Fruit fly (Drosophila melanogaster) whole organism, embryonic: ENCODE results near the gene CG31800.

Experiments used
- CG1233 ChIP-seq: fragments of 200-800 bp; sonication (Bioruptor generic); optimal IDR thresholded peaks from 4 replicates; lab custom pipeline; 2018; ENCODE audit warnings: missing biosample characterization, mild to moderate bottlenecking, missing genetic modification characterization
- CG15011 ChIP-seq: fragments of 200-800 bp; sonication (Bioruptor generic); optimal IDR thresholded peaks from 3 replicates; lab custom pipeline; 2018; ENCODE audit warnings: missing biosample characterization, mild to moderate bottlenecking, missing genetic modification characterization
- CG15073 ChIP-seq: fragments of 200-800 bp; sonication (Bioruptor generic); optimal IDR thresholded peaks from 2 replicates; lab custom pipeline; 2016; ENCODE audit warnings: missing biosample characterization, missing genetic modification characterization
- CG15269 ChIP-seq: fragments of 200-800 bp; sonication (Bioruptor generic); optimal IDR thresholded peaks from 2 replicates; lab custom pipeline; 2018; ENCODE audit warnings: missing biosample characterization, mild to moderate bottlenecking, missing genetic modification characterization, moderate library complexity
- CG1529 ChIP-seq: fragments of 200-800 bp; sonication (Bioruptor generic); optimal IDR thresholded peaks from 3 replicates; lab custom pipeline; 2018; ENCODE audit warnings: missing biosample characterization, missing genetic modification characterization
- CG15696 ChIP-seq: fragments of 200-800 bp; sonication (Bioruptor generic); optimal IDR thresholded peaks from 2 replicates; lab custom pipeline; 2019; ENCODE audit warnings: missing biosample characterization, mild to moderate bottlenecking, missing genetic modification characterization, moderate library complexity
- CG16813 ChIP-seq: fragments of 200-800 bp; sonication (Bioruptor generic); IDR thresholded peaks from 3 replicates; pipeline ENCODE4 v1.3.6; 2022; ENCODE audit warnings: missing biosample characterization, missing genetic modification characterization; ENCODE audit not compliant: partially characterized antibody
- CG17328 ChIP-seq: fragments of 200-800 bp; sonication (Bioruptor generic); IDR thresholded peaks from 2 replicates; pipeline ENCODE4 v1.3.6; 2022; ENCODE audit warnings: missing biosample characterization, missing genetic modification characterization
- CG2678 ChIP-seq: fragments of 200-800 bp; sonication (Bioruptor generic); optimal IDR thresholded peaks from 3 replicates; lab custom pipeline; 2019; ENCODE audit warnings: missing biosample characterization, mild to moderate bottlenecking, missing genetic modification characterization, moderate library complexity
- CG30020 ChIP-seq: fragments of 200-800 bp; optimal IDR thresholded peaks from 2 replicates; lab custom pipeline; 2019; ENCODE audit warnings: missing biosample characterization, mild to moderate bottlenecking, missing genetic modification characterization, moderate library complexity
- CG3281 ChIP-seq: fragments of 200-800 bp; sonication (Bioruptor generic); optimal IDR thresholded peaks from 3 replicates; lab custom pipeline; 2017; ENCODE audit warnings: missing biosample characterization, mild to moderate bottlenecking, missing genetic modification characterization
- CG6813 ChIP-seq: fragments of 200-800 bp; sonication (Bioruptor generic); optimal IDR thresholded peaks from 2 replicates; lab custom pipeline; 2017; ENCODE audit warnings: missing biosample characterization, missing genetic modification characterization, mild to moderate bottlenecking, moderate library complexity, missing genetic modification reagents
- CG7839 ChIP-seq: fragments of 200-800 bp; sonication (Bioruptor generic); optimal IDR thresholded peaks from 3 replicates; lab custom pipeline; 2018; ENCODE audit warnings: missing biosample characterization, mild to moderate bottlenecking, missing genetic modification characterization, moderate library complexity
- CG8388 ChIP-seq: fragments of 200-800 bp; sonication (Bioruptor generic); optimal IDR thresholded peaks from 2 replicates; lab custom pipeline; 2019; ENCODE audit warnings: missing biosample characterization, mild to moderate bottlenecking, missing genetic modification characterization, moderate library complexity
- CG9215 ChIP-seq: fragments of 200-800 bp; sonication (Bioruptor generic); IDR thresholded peaks from 2 replicates; pipeline ENCODE4 v1.3.6; 2022; ENCODE audit warnings: missing biosample characterization, missing genetic modification characterization
- D ChIP-seq, 2 experiments: fragments of 200-800 bp in 1 of 2; fragments of >200 bp in 1 of 2; sonication (Bioruptor generic) in 1 of 2; optimal IDR thresholded peaks; 2 replicates in 1 of 2; 3 replicates in 1 of 2; lab custom pipeline; 2017; ENCODE audit warnings: mild to moderate bottlenecking in 1 of 2, missing biosample characterization in 1 of 2, missing genetic modification characterization in 1 of 2, missing genetic modification reagents in 1 of 2
- Dek ChIP-seq: fragments of 200-800 bp; sonication (Bioruptor generic); optimal IDR thresholded peaks from 3 replicates; lab custom pipeline; 2019; ENCODE audit warnings: missing biosample characterization, mild to moderate bottlenecking, missing genetic modification characterization, moderate library complexity
- Drgx ChIP-seq: fragments of 200-800 bp; sonication (Bioruptor generic); IDR thresholded peaks from 2 replicates; pipeline ENCODE4 v1.3.6; 2022; ENCODE audit warnings: missing biosample characterization, missing genetic modification characterization
- E2f1 ChIP-seq: fragments of 200-800 bp; sonication (Bioruptor generic); IDR thresholded peaks from 2 replicates; pipeline ENCODE4 v1.3.6; 2022; ENCODE audit warnings: missing biosample characterization, missing genetic modification characterization
- Gsc ChIP-seq: fragments of 200-800 bp; sonication (Bioruptor generic); IDR thresholded peaks from 2 replicates; pipeline ENCODE4 v1.3.6; 2022; ENCODE audit warnings: missing biosample characterization, missing genetic modification characterization
- HLH54F ChIP-seq: fragments of 200-800 bp; sonication (Bioruptor generic); optimal IDR thresholded peaks from 3 replicates; lab custom pipeline; 2016; ENCODE audit warnings: missing biosample characterization, missing genetic modification characterization
- Hmr ChIP-seq: fragments of 200-800 bp; sonication (Bioruptor generic); optimal IDR thresholded peaks from 3 replicates; lab custom pipeline; 2017; ENCODE audit warnings: mild to moderate bottlenecking, missing biosample characterization, missing genetic modification reagents, missing genetic modification characterization
- Mad ChIP-seq: fragments of 200-800 bp; sonication (Bioruptor generic); optimal IDR thresholded peaks from 2 replicates; lab custom pipeline; 2016; ENCODE audit warnings: missing biosample characterization, missing genetic modification characterization
- Meics ChIP-seq: fragments of 200-800 bp; sonication (Bioruptor generic); optimal IDR thresholded peaks from 2 replicates; lab custom pipeline; 2017; ENCODE audit warnings: missing biosample characterization, mild to moderate bottlenecking, missing genetic modification characterization
- Nf-YC ChIP-seq: fragments of 200-800 bp; optimal IDR thresholded peaks from 3 replicates; lab custom pipeline; 2019; ENCODE audit warnings: missing biosample characterization, mild to moderate bottlenecking, missing genetic modification characterization, moderate library complexity
- Rx ChIP-seq: fragments of 200-800 bp; sonication (Bioruptor generic); IDR thresholded peaks from 2 replicates; pipeline ENCODE4 v1.3.6; 2022; ENCODE audit warnings: missing biosample characterization, missing genetic modification characterization
- Scr ChIP-seq: fragments of 200-800 bp; sonication (Bioruptor generic); IDR thresholded peaks from 2 replicates; pipeline ENCODE4 v1.3.6; 2022; ENCODE audit warnings: missing biosample characterization, missing genetic modification characterization; ENCODE audit not compliant: partially characterized antibody
- Sox100B ChIP-seq: fragments of 200-800 bp; sonication (Bioruptor generic); optimal IDR thresholded peaks from 3 replicates; lab custom pipeline; 2018; ENCODE audit warnings: missing biosample characterization, mild to moderate bottlenecking, missing genetic modification characterization
- Sry-δ ChIP-seq: fragments of 200-800 bp; sonication (Bioruptor generic); optimal IDR thresholded peaks from 2 replicates; lab custom pipeline; 2016; ENCODE audit warnings: missing biosample characterization, missing genetic modification characterization
- bigmax ChIP-seq: fragments of 200-800 bp; sonication (Bioruptor generic); optimal IDR thresholded peaks from 2 replicates; lab custom pipeline; 2018; ENCODE audit warnings: missing biosample characterization, mild to moderate bottlenecking, missing genetic modification characterization
- bsh ChIP-seq, 2 experiments: fragments of 200-800 bp; sonication (Bioruptor generic); optimal IDR thresholded peaks; 2 replicates each; lab custom pipeline; 2017 to 2018; ENCODE audit warnings: mild to moderate bottlenecking in 2 of 2, missing biosample characterization in 2 of 2, missing genetic modification characterization in 2 of 2, moderate library complexity in 1 of 2
- chif ChIP-seq, 2 experiments: fragments of 200-800 bp; sonication (Bioruptor generic); optimal IDR thresholded peaks; 3 replicates each; lab custom pipeline; 2016; ENCODE audit warnings: missing biosample characterization in 2 of 2, missing genetic modification characterization in 2 of 2
- ci ChIP-seq: fragments of 200-800 bp; sonication (Bioruptor generic); IDR thresholded peaks from 3 replicates; pipeline ENCODE4 v1.3.6; 2022; ENCODE audit warnings: missing biosample characterization, missing genetic modification characterization
- crol ChIP-seq: fragments of 200-800 bp; sonication (Bioruptor generic); IDR thresholded peaks from 2 replicates; pipeline ENCODE4 v1.3.6; 2022; ENCODE audit warnings: missing biosample characterization, missing genetic modification characterization
- dpn ChIP-seq, 2 experiments: fragments of 200-800 bp; sonication (Bioruptor generic); optimal IDR thresholded peaks; 3 replicates each; lab custom pipeline; 2016; ENCODE audit warnings: missing biosample characterization in 2 of 2, missing genetic modification characterization in 2 of 2
- dysf ChIP-seq: fragments of 200-800 bp; sonication (Bioruptor generic); IDR thresholded peaks from 3 replicates; pipeline ENCODE4 v1.3.6; 2022; ENCODE audit warnings: missing biosample characterization, missing genetic modification characterization
- maf-S ChIP-seq: fragments of 200-800 bp; sonication (Bioruptor generic); optimal IDR thresholded peaks from 2 replicates; lab custom pipeline; 2016; ENCODE audit warnings: missing biosample characterization, missing genetic modification characterization
- mld ChIP-seq: fragments of 200-800 bp; sonication (Bioruptor generic); IDR thresholded peaks from 3 replicates; pipeline ENCODE4 v1.3.6; 2022; ENCODE audit warnings: missing biosample characterization, missing genetic modification characterization; ENCODE audit not compliant: partially characterized antibody
- scrt ChIP-seq: fragments of 200-800 bp; sonication (Bioruptor generic); optimal IDR thresholded peaks from 2 replicates; lab custom pipeline; 2018; ENCODE audit warnings: missing biosample characterization, mild to moderate bottlenecking, missing genetic modification characterization, moderate library complexity
- sens ChIP-seq: fragments of 200-800 bp; sonication (Bioruptor generic); peaks from one replicate; lab custom pipeline; 2016; ENCODE audit warnings: missing biosample characterization, missing genetic modification characterization
- seq ChIP-seq: fragments of 200-800 bp; sonication (Bioruptor generic); IDR thresholded peaks from 2 replicates; pipeline ENCODE4 v1.3.6; 2022; ENCODE audit warnings: missing biosample characterization, missing genetic modification characterization
- sima ChIP-seq: fragments of 200-800 bp; sonication (Bioruptor generic); optimal IDR thresholded peaks from 2 replicates; lab custom pipeline; 2016; ENCODE audit warnings: missing biosample characterization, missing genetic modification characterization
- sisA ChIP-seq: fragments of 200-800 bp; sonication (Bioruptor generic); IDR thresholded peaks from 2 replicates; pipeline ENCODE4 v1.3.6; 2022; ENCODE audit warnings: missing biosample characterization, missing genetic modification characterization
- slp2 ChIP-seq: fragments of 200-800 bp; sonication (Bioruptor generic); optimal IDR thresholded peaks from 2 replicates; lab custom pipeline; 2016; ENCODE audit warnings: missing biosample characterization, missing genetic modification characterization
- sqz ChIP-seq: fragments of 200-800 bp; sonication (Bioruptor generic); optimal IDR thresholded peaks from 3 replicates; lab custom pipeline; 2018; ENCODE audit warnings: missing biosample characterization, mild to moderate bottlenecking, missing genetic modification characterization
- tap ChIP-seq: fragments of 200-800 bp; optimal IDR thresholded peaks from 3 replicates; lab custom pipeline; 2019; ENCODE audit warnings: missing biosample characterization, mild to moderate bottlenecking, missing genetic modification characterization, moderate library complexity
- toy ChIP-seq: fragments of 200-800 bp; sonication (Bioruptor generic); IDR thresholded peaks from 2 replicates; pipeline ENCODE4 v1.3.6; 2022; ENCODE audit warnings: missing biosample characterization, missing genetic modification characterization
- unpg ChIP-seq: fragments of 200-800 bp; sonication (Bioruptor generic); optimal IDR thresholded peaks from 3 replicates; lab custom pipeline; 2018; ENCODE audit warnings: missing biosample characterization, mild to moderate bottlenecking, missing genetic modification characterization, moderate library complexity
- usp ChIP-seq: fragments of >200 bp; optimal IDR thresholded peaks from 2 replicates; lab custom pipeline; 2017; ENCODE audit warnings: missing biosample characterization, missing genetic modification characterization
- vnd ChIP-seq: fragments of 200-800 bp; sonication (Bioruptor generic); IDR thresholded peaks from 3 replicates; pipeline ENCODE4 v1.3.6; 2022; ENCODE audit warnings: missing biosample characterization, missing genetic modification characterization; ENCODE audit not compliant: partially characterized antibody
- zfh1 ChIP-seq: fragments of 200-800 bp; sonication (Bioruptor generic); IDR thresholded peaks from 3 replicates; pipeline ENCODE4 v1.3.6; 2022; ENCODE audit warnings: missing biosample characterization, missing genetic modification characterization

The CG31800 gene

dm6 chr2L:19019160-19019592 is 15.2 kb downstream of the CG31800 start:
- TF ChIP-seq bsh (GFP tag; optimal IDR thresholded peaks at IDR 0.05; lab: Kevin White, UChicago) (no peak), CG15269 (tag; lab: Kevin White, UChicago) (peak; percentile 44), CG16813 (GFP tag; lab: Robert Waterston, UW) (no peak), CG15696 (tag; lab: Kevin White, UChicago) (no peak), CG15011 (GFP tag; lab: Kevin White, UChicago) (peak; percentile 10), zfh1 (GFP tag; lab: Robert Waterston, UW) (no peak), E2f1 (GFP tag; lab: Robert Waterston, UW) (no peak), CG9215 (GFP tag; lab: Robert Waterston, UW) (peak; percentile 33; the same call in 1 of the 2 replicates), mld (GFP tag; lab: Robert Waterston, UW) (no peak), Sox100B (GFP tag; lab: Kevin White, UChicago) (peak; percentile 62), Nf-YC (tag; lab: Kevin White, UChicago) (peak; percentile 14), dpn (GFP tag; optimal IDR thresholded peaks at IDR 0.05; lab: Kevin White, UChicago) (peak in 1 of 2 experiments; percentile 18), tap (tag; lab: Kevin White, UChicago) (no peak), dysf (GFP tag; lab: Robert Waterston, UW) (0 out of 3 replicates have a peak, but pooled peaks have one; percentile 32), Dek (tag; lab: Kevin White, UChicago) (no peak), sqz (GFP tag; lab: Kevin White, UChicago) (no peak), CG30020 (tag; lab: Kevin White, UChicago) (no peak), bigmax (GFP tag; lab: Kevin White, UChicago) (no peak), CG7839 (tag; lab: Kevin White, UChicago) (peak; percentile 38), sens (GFP tag; lab: Kevin White, UChicago) (peak; percentile 84), chif (GFP tag; optimal IDR thresholded peaks at IDR 0.05; lab: Kevin White, UChicago) (no peak), usp (GFP tag; lab: Kevin White, UChicago) (no peak), CG6813 (peak; percentile 8), HLH54F (peak; percentile 28), CG17328 (GFP tag; lab: Robert Waterston, UW) (no peak), Meics (GFP tag; lab: Kevin White, UChicago) (peak; percentile 73), CG1233 (GFP tag; lab: Kevin White, UChicago) (peak; percentile 37), CG1529 (GFP tag; lab: Kevin White, UChicago) (no peak), maf-S (no peak), Drgx (GFP tag; lab: Robert Waterston, UW) (no peak), unpg (GFP tag; lab: Kevin White, UChicago) (no peak), vnd (GFP tag; lab: Robert Waterston, UW) (no peak), Hmr (GFP tag; lab: Kevin White, UChicago) (peak; percentile 54), toy (GFP tag; lab: Robert Waterston, UW) (no peak), D (optimal IDR thresholded peaks at IDR 0.05; lab: Kevin White, UChicago) (no peak), D (GFP tag; optimal IDR thresholded peaks at IDR 0.05; lab: Kevin White, UChicago) (no peak), CG15073 (GFP tag; lab: Kevin White, UChicago) (no peak), CG8388 (no peak), crol (GFP tag; lab: Robert Waterston, UW) (no peak), Gsc (no peak), sisA (GFP tag; lab: Robert Waterston, UW) (no peak), Mad (GFP tag; lab: Kevin White, UChicago) (no peak), Sry-δ (GFP tag; lab: Kevin White, UChicago) (no peak), ci (GFP tag; lab: Robert Waterston, UW) (no peak), scrt (GFP tag; lab: Kevin White, UChicago) (no peak), CG3281 (GFP tag; lab: Kevin White, UChicago) (peak; percentile 45), Scr (GFP tag; lab: Robert Waterston, UW) (no peak), sima (no peak), seq (GFP tag; lab: Robert Waterston, UW) (peak; percentile 19; the same call in 1 of the 2 replicates), Rx (GFP tag; lab: Robert Waterston, UW) (no peak), CG2678 (tag; lab: Kevin White, UChicago) (peak; percentile 71), slp2 (no peak)
